Fruit fly (Drosophila melanogaster): Measurements from ENCODE around the gene CG46306.

DNA sequence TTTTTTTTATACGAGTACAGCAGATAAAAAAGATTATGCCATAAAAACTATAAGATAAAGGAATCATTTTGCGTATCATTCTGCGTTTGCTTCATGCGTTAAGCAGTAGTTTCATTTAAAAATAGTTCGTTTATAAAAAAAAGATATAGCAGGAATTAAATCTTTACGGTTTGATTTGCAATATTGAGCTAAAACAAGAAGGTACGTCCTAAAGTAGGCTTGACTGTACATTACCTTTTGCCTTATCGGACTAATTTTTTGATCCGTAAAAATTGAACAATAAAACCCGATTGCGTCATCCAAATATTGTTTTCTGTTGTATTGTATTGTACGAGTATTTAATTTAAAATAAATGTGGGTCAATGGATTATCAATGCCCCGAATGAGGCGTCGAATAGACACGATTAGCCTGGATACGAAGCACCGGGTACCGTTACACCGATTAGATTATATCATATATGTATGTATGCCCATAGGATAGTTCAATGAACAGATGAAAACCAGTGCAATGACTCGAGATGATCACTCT is 1.5 kb upstream of the CG46306 start:
- no peak for TF ChIP-seq h (optimal IDR thresholded peaks at IDR 0.05)
- TF ChIP-seq Myc (optimal IDR thresholded peaks at IDR 0.05): no peak
- TF ChIP-seq psq (optimal IDR thresholded peaks at IDR 0.05): no peak
- no peak for TF ChIP-seq insv (optimal IDR thresholded peaks at IDR 0.05)
